Worm (Caenorhabditis elegans): Measurements from ENCODE around the gene txdc-12.2.

Gene txdc-12.2

ce11 chrX:2107414-2107813 is 33.2 kb downstream of the txdc-12.2 start:
- TF ChIP-seq elt-1 (tag; optimal IDR thresholded peaks at IDR 0.05; ENCODE audit: borderline replicate concordance, insufficient read depth) (no peak), mep-1 (tag; optimal IDR thresholded peaks at IDR 0.05) (no peak), ces-1 (GFP tag; optimal IDR thresholded peaks at IDR 0.05) (no peak), bed-3 (GFP tag; optimal IDR thresholded peaks at IDR 0.05) (no peak), M03D4.4 (tag; optimal IDR thresholded peaks at IDR 0.05) (no peak), unc-120 (tag; optimal IDR thresholded peaks at IDR 0.05; ENCODE audit: poor library complexity, severe bottlenecking) (no peak), lin-13 (tag; optimal IDR thresholded peaks at IDR 0.05) (no peak), mab-5 (tag; optimal IDR thresholded peaks at IDR 0.05) (no peak), cnd-1 (tag; optimal IDR thresholded peaks at IDR 0.05) (no peak), pha-4 (tag; optimal IDR thresholded peaks at IDR 0.05) (no peak)

- no peak for TF ChIP-seq nhr-2 (tag; optimal IDR thresholded peaks at IDR 0.05)
- TF ChIP-seq ces-1 (GFP tag; optimal IDR thresholded peaks at IDR 0.05), result no peak
- TF ChIP-seq sem-2 (GFP tag; optimal IDR thresholded peaks at IDR 0.05), result no peak
- no peak for TF ChIP-seq pha-4 (tag; optimal IDR thresholded peaks at IDR 0.05)
- no peak for TF ChIP-seq unc-39 (tag; optimal IDR thresholded peaks at IDR 0.05)
These were observed 33.9 kb downstream of the txdc-12.2 start for ce11 chrX:2108182-2108581.

- TF ChIP-seq nhr-28 (tag; optimal IDR thresholded peaks at IDR 0.05) (no peak), lin-32 (GFP tag; optimal IDR thresholded peaks at IDR 0.05) (no peak), ces-1 (GFP tag; optimal IDR thresholded peaks at IDR 0.05) (no peak), ceh-83 (GFP tag; optimal IDR thresholded peaks at IDR 0.05) (no peak), snpc-4 (tag; optimal IDR thresholded peaks at IDR 0.05) (no peak), elt-1 (tag; optimal IDR thresholded peaks at IDR 0.05; ENCODE audit: borderline replicate concordance, insufficient read depth) (no peak), nhr-237 (tag; optimal IDR thresholded peaks at IDR 0.05) (no peak), unc-62 (GFP tag; optimal IDR thresholded peaks at IDR 0.05) (no peak), nhr-12 (tag; optimal IDR thresholded peaks at IDR 0.05) (no peak), unc-39 (tag; optimal IDR thresholded peaks at IDR 0.05) (no peak), sem-2 (GFP tag; optimal IDR thresholded peaks at IDR 0.05) (no peak), hlh-1 (tag; optimal IDR thresholded peaks at IDR 0.05) (no peak), lin-13 (tag; optimal IDR thresholded peaks at IDR 0.05) (no peak)
These were observed 34.4 kb downstream of the txdc-12.2 start, which contains the start of gene F53B1.2 for ce11 chrX:2108682-2109081. TSS of gene F53B1.2 (plus strand) at chrX:2108982.

DNA sequence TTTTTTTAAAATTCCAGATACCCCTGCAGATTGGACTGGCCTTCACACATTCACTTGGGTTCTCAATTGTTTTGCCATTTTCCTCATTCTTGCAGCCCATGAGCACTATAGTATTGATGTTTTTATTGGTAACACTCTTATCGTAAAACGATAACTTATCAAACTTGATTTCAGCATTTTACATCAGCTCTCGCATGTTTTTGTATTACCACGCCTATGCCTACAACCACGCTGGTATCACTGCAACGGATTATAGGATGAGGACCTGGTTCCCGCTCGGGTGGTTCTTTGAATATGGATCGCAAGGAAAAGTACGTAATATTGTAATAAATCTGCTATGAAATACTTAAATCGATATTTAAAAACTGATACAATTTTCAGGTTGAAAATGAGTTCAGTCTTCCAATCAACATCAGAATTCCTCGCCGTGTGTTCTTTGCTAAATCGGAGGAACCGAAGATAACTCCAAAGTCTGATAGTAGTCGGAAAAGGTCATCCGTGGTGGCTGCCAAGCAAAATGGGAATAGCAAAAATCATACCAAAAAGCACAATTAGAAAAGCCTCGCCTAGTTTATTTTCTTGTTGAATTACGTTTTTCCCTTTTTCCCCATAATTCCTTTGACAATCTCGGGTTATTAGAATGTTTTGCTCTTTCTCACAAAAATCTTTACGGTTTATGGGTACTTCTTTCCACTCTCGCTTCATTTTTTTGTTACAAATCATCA is 36.5 kb downstream of the txdc-12.2 start:
- no peak for TF ChIP-seq nhr-76 (tag; optimal IDR thresholded peaks at IDR 0.05)
- TF ChIP-seq ztf-11 (tag; optimal IDR thresholded peaks at IDR 0.05), result no peak
- TF ChIP-seq flh-1 (GFP tag; optimal IDR thresholded peaks at IDR 0.05), result no peak
- TF ChIP-seq ceh-43 (GFP tag; optimal IDR thresholded peaks at IDR 0.05), result no peak

ce11 chrX:2113004-2113403 is 38.8 kb downstream of the txdc-12.2 start, which contains the start of gene bus-5:
TSS of gene bus-5 (minus strand) at chrX:2113104.
- TF ChIP-seq cnd-1 (tag; optimal IDR thresholded peaks at IDR 0.05), result no peak
- no peak for TF ChIP-seq mab-5 (tag; optimal IDR thresholded peaks at IDR 0.05)
- TF ChIP-seq lin-32 (GFP tag; optimal IDR thresholded peaks at IDR 0.05), result no peak
- no peak for TF ChIP-seq nhr-2 (tag; optimal IDR thresholded peaks at IDR 0.05)
- TF ChIP-seq ceh-39 (tag; optimal IDR thresholded peaks at IDR 0.05), result no peak
- TF ChIP-seq ham-2 (GFP tag; optimal IDR thresholded peaks at IDR 0.05), result no peak
- no peak for TF ChIP-seq M03D4.4 (tag; optimal IDR thresholded peaks at IDR 0.05)
- no peak for TF ChIP-seq snpc-4 (tag; optimal IDR thresholded peaks at IDR 0.05)
- no peak for TF ChIP-seq unc-39 (tag; optimal IDR thresholded peaks at IDR 0.05)
- TF ChIP-seq nhr-28 (tag; optimal IDR thresholded peaks at IDR 0.05), result no peak
- TF ChIP-seq ztf-11 (tag; optimal IDR thresholded peaks at IDR 0.05), result no peak
- TF ChIP-seq blmp-1 (tag; optimal IDR thresholded peaks at IDR 0.05), result no peak
- no peak for TF ChIP-seq ceh-83 (GFP tag; optimal IDR thresholded peaks at IDR 0.05)
- no peak for TF ChIP-seq nhr-12 (tag; optimal IDR thresholded peaks at IDR 0.05)
- TF ChIP-seq mls-2 (tag; optimal IDR thresholded peaks at IDR 0.05), result no peak
- no peak for TF ChIP-seq elt-1 (tag; optimal IDR thresholded peaks at IDR 0.05; ENCODE audit: borderline replicate concordance, insufficient read depth)
- no peak for TF ChIP-seq lsy-2 (tag; optimal IDR thresholded peaks at IDR 0.05)
- no peak for TF ChIP-seq unc-120 (tag; optimal IDR thresholded peaks at IDR 0.05; ENCODE audit: poor library complexity, severe bottlenecking)

Data from whole organism, mixed stage, embryonic.